Worm (Caenorhabditis elegans): Measurements from ENCODE around the gene gpx-5.
"Not testable (repeated sequence)": the region's sequence is repeated elsewhere in the genome, so short reads cannot be mapped to it uniquely, and the experiment has no call there.

- TF ChIP-seq dve-1 (tag; optimal IDR thresholded peaks at IDR 0.05); K09A11.1 (tag; optimal IDR thresholded peaks at IDR 0.05; ENCODE audit: insufficient read depth); che-1 (tag; optimal IDR thresholded peaks at IDR 0.05); syd-9 (tag; optimal IDR thresholded peaks at IDR 0.05); elt-2 (tag; optimal IDR thresholded peaks at IDR 0.05); ceh-2 (tag; optimal IDR thresholded peaks at IDR 0.05); ztf-16 (tag; optimal IDR thresholded peaks at IDR 0.05); fax-1 (tag; optimal IDR thresholded peaks at IDR 0.05); odd-2 (tag; optimal IDR thresholded peaks at IDR 0.05); ama-1 (optimal IDR thresholded peaks at IDR 0.05): not testable (repeated sequence)
Measured at ce11 chrX:9625824-9626223, 41.4 kb downstream of the gpx-5 start, which contains the start of gene F34H10.1.

Data from whole organism, late embryonic.